Fruit fly (Drosophila melanogaster) whole organism, embryonic: ENCODE measurements around the gene CG14234.
A peak's percentile ranks its signal among the peaks of the same experiment; 100 is the strongest.

Experiments used
- Aef1 ChIP-seq: fragments of 200-800 bp; sonication (Bioruptor generic); IDR thresholded peaks from 3 replicates; pipeline ENCODE4 v1.3.6; 2022; ENCODE audit warnings: missing biosample characterization, missing genetic modification characterization
- Atf3 ChIP-seq: fragments of 200-800 bp; sonication (Bioruptor generic); optimal IDR thresholded peaks from 3 replicates; lab custom pipeline; 2016; ENCODE audit warnings: missing biosample characterization, missing genetic modification characterization
- CG10366 ChIP-seq: fragments of 200-800 bp; sonication (Bioruptor generic); IDR thresholded peaks from 2 replicates; pipeline ENCODE4 v1.3.6; 2022; ENCODE audit warnings: missing biosample characterization, missing genetic modification characterization
- CG10959 ChIP-seq: fragments of 200-800 bp; sonication (Bioruptor generic); IDR thresholded peaks from 2 replicates; pipeline ENCODE4 v1.3.6; 2022; ENCODE audit warnings: missing biosample characterization, missing genetic modification characterization
- CG12236 ChIP-seq: fragments of 200-800 bp; sonication (Bioruptor generic); optimal IDR thresholded peaks from 2 replicates; lab custom pipeline; 2016; ENCODE audit warnings: missing biosample characterization, missing genetic modification characterization
- CG15269 ChIP-seq: fragments of 200-800 bp; sonication (Bioruptor generic); optimal IDR thresholded peaks from 2 replicates; lab custom pipeline; 2018; ENCODE audit warnings: missing biosample characterization, mild to moderate bottlenecking, missing genetic modification characterization, moderate library complexity
- CG1602 ChIP-seq: fragments of 200-800 bp; sonication (Bioruptor generic); optimal IDR thresholded peaks from 3 replicates; lab custom pipeline; 2016; ENCODE audit warnings: missing biosample characterization, missing genetic modification characterization
- CG17568 ChIP-seq: fragments of 200-800 bp; sonication (Bioruptor generic); optimal IDR thresholded peaks from 2 replicates; lab custom pipeline; 2018; ENCODE audit warnings: missing biosample characterization, mild to moderate bottlenecking, missing genetic modification characterization, moderate library complexity
- CG17612 ChIP-seq: fragments of 200-800 bp; sonication (Bioruptor generic); IDR thresholded peaks from 2 replicates; pipeline ENCODE4 v1.3.6; 2022; ENCODE audit warnings: missing biosample characterization, missing genetic modification characterization
- CG1832 ChIP-seq: fragments of 200-800 bp; sonication (Bioruptor generic); optimal IDR thresholded peaks from 2 replicates; lab custom pipeline; 2017; ENCODE audit warnings: missing biosample characterization, mild to moderate bottlenecking, missing genetic modification characterization, inconsistent platforms
- CG33557 ChIP-seq: fragments of 200-800 bp; sonication (Bioruptor generic); optimal IDR thresholded peaks from 2 replicates; lab custom pipeline; 2019; ENCODE audit warnings: missing biosample characterization, mild to moderate bottlenecking, missing genetic modification characterization, moderate library complexity
- CG3838 ChIP-seq: fragments of 200-800 bp; sonication (Bioruptor generic); optimal IDR thresholded peaks from 3 replicates; lab custom pipeline; 2016; ENCODE audit warnings: missing biosample characterization, missing genetic modification characterization
- CG4282 ChIP-seq: fragments of 200-800 bp; sonication (Bioruptor generic); optimal IDR thresholded peaks from 2 replicates; lab custom pipeline; 2016; ENCODE audit warnings: missing biosample characterization, missing genetic modification characterization
- CG6254 ChIP-seq: fragments of 200-800 bp; sonication (Bioruptor generic); optimal IDR thresholded peaks from 3 replicates; lab custom pipeline; 2017; ENCODE audit warnings: mild to moderate bottlenecking, missing biosample characterization, missing genetic modification reagents, missing genetic modification characterization
- CG6765 ChIP-seq: fragments of 200-800 bp; sonication (Bioruptor generic); optimal IDR thresholded peaks from 3 replicates; lab custom pipeline; 2017; ENCODE audit warnings: missing biosample characterization, mild to moderate bottlenecking, missing genetic modification characterization
- CG7271 ChIP-seq: fragments of 200-800 bp; sonication (Bioruptor generic); optimal IDR thresholded peaks from 2 replicates; lab custom pipeline; 2018; ENCODE audit warnings: missing biosample characterization, mild to moderate bottlenecking, missing genetic modification characterization, moderate library complexity
- CG7987 ChIP-seq: fragments of 200-800 bp; sonication (Bioruptor generic); optimal IDR thresholded peaks from 2 replicates; lab custom pipeline; 2018; ENCODE audit warnings: missing biosample characterization, mild to moderate bottlenecking, missing genetic modification characterization, moderate library complexity
- CTCF ChIP-seq: fragments of 200-800 bp; sonication (Bioruptor generic); optimal IDR thresholded peaks from 2 replicates; lab custom pipeline; 2017; ENCODE audit warnings: missing biosample characterization, mild to moderate bottlenecking, missing genetic modification characterization, moderate library complexity
- Chrac-16 ChIP-seq: fragments of 200-800 bp; sonication (Bioruptor generic); optimal IDR thresholded peaks from 3 replicates; lab custom pipeline; 2016; ENCODE audit warnings: missing biosample characterization, missing genetic modification characterization
- Eip74EF ChIP-seq, 2 experiments: fragments of 200-800 bp in 1 of 2; fragments of >200 bp in 1 of 2; sonication (Bioruptor generic) in 1 of 2; optimal IDR thresholded peaks; 2 replicates each; lab custom pipeline; 2017 to 2019; ENCODE audit warnings: missing biosample characterization in 2 of 2, missing genetic modification characterization in 2 of 2, mild to moderate bottlenecking in 1 of 2, moderate library complexity in 1 of 2
- HLH4C ChIP-seq: fragments of 200-800 bp; sonication (Bioruptor generic); IDR thresholded peaks from 3 replicates; pipeline ENCODE4 v1.3.6; 2022; ENCODE audit warnings: missing biosample characterization, missing genetic modification characterization; ENCODE audit not compliant: partially characterized antibody
- Hand ChIP-seq: fragments of 200-800 bp; sonication (Bioruptor generic); optimal IDR thresholded peaks from 2 replicates; lab custom pipeline; 2017; ENCODE audit warnings: mild to moderate bottlenecking, missing biosample characterization, missing genetic modification reagents, missing genetic modification characterization
- HmgD ChIP-seq: fragments of 200-800 bp; sonication (Bioruptor generic); optimal IDR thresholded peaks from 3 replicates; lab custom pipeline; 2016; ENCODE audit warnings: missing biosample characterization, missing genetic modification characterization
- Hsf ChIP-seq: fragments of 200-800 bp; sonication (Bioruptor generic); optimal IDR thresholded peaks from 3 replicates; lab custom pipeline; 2016; ENCODE audit warnings: missing biosample characterization, missing genetic modification characterization
- Lhr ChIP-seq: fragments of 200-800 bp; sonication (Bioruptor generic); optimal IDR thresholded peaks from 3 replicates; lab custom pipeline; 2017; ENCODE audit warnings: mild to moderate bottlenecking, missing biosample characterization, missing genetic modification reagents, missing genetic modification characterization
- MBD-R2 ChIP-seq: fragments of 200-800 bp; sonication (Bioruptor generic); IDR thresholded peaks from 2 replicates; pipeline ENCODE4 v1.3.6; 2022; ENCODE audit warnings: missing biosample characterization, missing genetic modification characterization
- NC2β ChIP-seq: fragments of 200-800 bp; sonication (Bioruptor generic); optimal IDR thresholded peaks from 2 replicates; lab custom pipeline; 2016; ENCODE audit warnings: missing biosample characterization, missing genetic modification characterization
- NK7.1 ChIP-seq: fragments of 200-800 bp; sonication (Bioruptor generic); optimal IDR thresholded peaks from 3 replicates; lab custom pipeline; 2016; ENCODE audit warnings: missing biosample characterization, missing genetic modification characterization
- Ravus ChIP-seq: fragments of 200-800 bp; sonication (Bioruptor generic); IDR thresholded peaks from 2 replicates; pipeline ENCODE4 v1.3.6; 2022; ENCODE audit warnings: missing biosample characterization, missing genetic modification characterization
- Sox100B ChIP-seq: fragments of 200-800 bp; sonication (Bioruptor generic); optimal IDR thresholded peaks from 3 replicates; lab custom pipeline; 2018; ENCODE audit warnings: missing biosample characterization, mild to moderate bottlenecking, missing genetic modification characterization
- Ssrp ChIP-seq: fragments of 200-800 bp; sonication (Bioruptor generic); optimal IDR thresholded peaks from 2 replicates; lab custom pipeline; 2018; ENCODE audit warnings: missing biosample characterization, mild to moderate bottlenecking, missing genetic modification characterization, moderate library complexity
- TFAM ChIP-seq: fragments of 200-800 bp; sonication (Bioruptor generic); optimal IDR thresholded peaks from 2 replicates; lab custom pipeline; 2017; ENCODE audit warnings: missing biosample characterization, missing genetic modification characterization, inconsistent platforms
- Vsx1 ChIP-seq: fragments of 200-800 bp; sonication (Bioruptor generic); optimal IDR thresholded peaks from 2 replicates; lab custom pipeline; 2017; ENCODE audit warnings: missing biosample characterization, mild to moderate bottlenecking, missing genetic modification characterization, missing genetic modification reagents
- ara ChIP-seq: fragments of 200-800 bp; sonication (Bioruptor generic); IDR thresholded peaks from 2 replicates; pipeline ENCODE4 v1.3.6; 2022; ENCODE audit warnings: missing biosample characterization, missing genetic modification characterization
- br ChIP-seq: fragments of >200 bp; optimal IDR thresholded peaks from 2 replicates; lab custom pipeline; 2017
- cad ChIP-seq: fragments of >200 bp; optimal IDR thresholded peaks from 2 replicates; lab custom pipeline; 2017; ENCODE audit warnings: missing biosample characterization, missing genetic modification characterization
- da ChIP-seq: fragments of 200-800 bp; sonication (Bioruptor generic); optimal IDR thresholded peaks from 2 replicates; lab custom pipeline; 2016; ENCODE audit warnings: missing biosample characterization, missing genetic modification characterization
- dpn ChIP-seq, 2 experiments: fragments of 200-800 bp; sonication (Bioruptor generic); optimal IDR thresholded peaks; 3 replicates each; lab custom pipeline; 2016; ENCODE audit warnings: missing biosample characterization in 2 of 2, missing genetic modification characterization in 2 of 2
- gcm ChIP-seq: fragments of 200-800 bp; sonication (Bioruptor generic); optimal IDR thresholded peaks from 2 replicates; lab custom pipeline; 2019; ENCODE audit warnings: missing biosample characterization, mild to moderate bottlenecking, missing genetic modification characterization, moderate library complexity
- gfzf ChIP-seq: fragments of 200-800 bp; sonication (Bioruptor generic); optimal IDR thresholded peaks from 2 replicates; lab custom pipeline; 2016; ENCODE audit warnings: missing biosample characterization, mild to moderate bottlenecking, missing genetic modification characterization, moderate library complexity
- kay ChIP-seq: fragments of 200-800 bp; sonication (Bioruptor generic); optimal IDR thresholded peaks from 2 replicates; lab custom pipeline; 2016; ENCODE audit warnings: missing biosample characterization, missing genetic modification characterization
- mirr ChIP-seq: fragments of 200-800 bp; sonication (Bioruptor generic); optimal IDR thresholded peaks from 3 replicates; lab custom pipeline; 2018; ENCODE audit warnings: missing biosample characterization, mild to moderate bottlenecking, missing genetic modification characterization
- nau ChIP-seq: fragments of 200-800 bp; sonication (Bioruptor generic); optimal IDR thresholded peaks from 3 replicates; lab custom pipeline; 2017; ENCODE audit warnings: missing biosample characterization, mild to moderate bottlenecking, missing genetic modification characterization, missing genetic modification reagents
- oc ChIP-seq: fragments of 200-800 bp; sonication (Bioruptor generic); optimal IDR thresholded peaks from 2 replicates; lab custom pipeline; 2018; ENCODE audit warnings: missing biosample characterization, mild to moderate bottlenecking, missing genetic modification characterization, moderate library complexity
- peb ChIP-seq: fragments of 200-800 bp; sonication (Bioruptor generic); IDR thresholded peaks from 2 replicates; pipeline ENCODE4 v1.3.6; 2022; ENCODE audit warnings: missing biosample characterization, missing genetic modification characterization
- phol ChIP-seq: fragments of 200-800 bp; sonication (Bioruptor generic); optimal IDR thresholded peaks from 3 replicates; lab custom pipeline; 2018; ENCODE audit warnings: missing biosample characterization, mild to moderate bottlenecking, missing genetic modification characterization, moderate library complexity
- row ChIP-seq: fragments of 200-800 bp; sonication (Bioruptor generic); IDR thresholded peaks from 3 replicates; pipeline ENCODE4 v1.3.6; 2022; ENCODE audit warnings: missing biosample characterization, missing genetic modification characterization
- scrt ChIP-seq: fragments of 200-800 bp; sonication (Bioruptor generic); optimal IDR thresholded peaks from 2 replicates; lab custom pipeline; 2018; ENCODE audit warnings: missing biosample characterization, mild to moderate bottlenecking, missing genetic modification characterization, moderate library complexity
- sens ChIP-seq: fragments of 200-800 bp; sonication (Bioruptor generic); peaks from one replicate; lab custom pipeline; 2016; ENCODE audit warnings: missing biosample characterization, missing genetic modification characterization
- tx ChIP-seq: fragments of 200-800 bp; sonication (Bioruptor generic); optimal IDR thresholded peaks from 2 replicates; lab custom pipeline; 2016; ENCODE audit warnings: missing biosample characterization, missing genetic modification characterization
- unpg ChIP-seq: fragments of 200-800 bp; sonication (Bioruptor generic); optimal IDR thresholded peaks from 3 replicates; lab custom pipeline; 2018; ENCODE audit warnings: missing biosample characterization, mild to moderate bottlenecking, missing genetic modification characterization, moderate library complexity
- wdn ChIP-seq: fragments of 200-800 bp; sonication (Bioruptor generic); IDR thresholded peaks from 2 replicates; pipeline ENCODE4 v1.3.6; 2022; ENCODE audit warnings: missing biosample characterization, missing genetic modification characterization

Gene CG14234

DNA sequence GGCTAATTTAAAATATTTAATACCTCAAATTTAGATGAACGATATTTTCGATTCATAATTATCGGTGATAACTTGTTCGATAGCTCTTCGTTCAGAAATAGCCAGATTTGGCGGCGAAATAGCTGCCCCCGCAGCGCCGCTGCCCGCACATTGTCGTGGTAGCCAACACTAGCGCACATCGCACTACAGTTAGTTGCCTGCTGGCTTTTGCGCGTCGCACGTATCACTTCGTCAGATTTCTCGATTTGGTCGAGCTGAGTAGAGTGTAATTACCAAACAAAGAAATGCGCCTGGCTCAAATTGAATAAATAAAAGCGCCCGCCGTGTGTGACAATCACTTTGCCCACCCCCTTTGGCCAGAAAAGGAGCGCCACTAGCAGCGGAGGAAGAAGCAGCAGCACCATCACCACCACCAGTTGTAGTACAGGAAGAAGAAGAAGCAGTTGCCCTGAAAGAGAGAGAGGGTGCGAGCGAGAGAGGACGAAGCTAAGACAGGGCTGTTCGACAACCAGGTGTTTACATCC, 15.3 kb downstream of the CG14234 start, which contains the start of gene Abcd3 (continued):
- TF ChIP-seq nau (GFP tag; lab: Kevin White, UChicago) (peak; percentile 54), da (peak; percentile 62), Aef1 (no peak), Eip74EF (GFP tag; optimal IDR thresholded peaks at IDR 0.05; lab: Kevin White, UChicago) (peak in 1 of 2 experiments; percentile 59), scrt (GFP tag; lab: Kevin White, UChicago) (peak; percentile 66), wdn (GFP tag; lab: Robert Waterston, UW) (no peak), row (GFP tag; lab: Robert Waterston, UW) (peak; percentile 73; the same call in 2 of the 3 replicates), Hand (GFP tag; lab: Kevin White, UChicago) (peak; percentile 34), phol (tag; lab: Kevin White, UChicago) (no peak), oc (tag; lab: Kevin White, UChicago) (no peak), CG7271 (tag; lab: Kevin White, UChicago) (no peak), Hsf (GFP tag; lab: Kevin White, UChicago) (no peak), Sox100B (no peak), MBD-R2 (GFP tag; lab: Robert Waterston, UW) (peak; percentile 50), HmgD (peak; percentile 70), CG10959 (GFP tag; lab: Robert Waterston, UW) (no peak), CG4282 (GFP tag; lab: Kevin White, UChicago) (no peak), CG1832 (GFP tag; lab: Kevin White, UChicago) (peak; percentile 87), CG15269 (peak; percentile 15), CG12236 (GFP tag; lab: Kevin White, UChicago) (no peak), Atf3 (GFP tag; lab: Kevin White, UChicago) (no peak), CG17612 (GFP tag; lab: Robert Waterston, UW) (no peak), Vsx1 (GFP tag; lab: Kevin White, UChicago) (no peak), sens (GFP tag; lab: Kevin White, UChicago) (peak; percentile 88), CG6254 (GFP tag; lab: Kevin White, UChicago) (peak; percentile 31), CG10366 (GFP tag; lab: Robert Waterston, UW) (peak; percentile 34; the same call in 1 of the 2 replicates), gfzf (GFP tag; lab: Kevin White, UChicago) (peak; percentile 8), CG3838 (no peak), kay (no peak), br (no peak), unpg (GFP tag; lab: Kevin White, UChicago) (no peak), NK7.1 (GFP tag; lab: Kevin White, UChicago) (no peak), ara (GFP tag; lab: Robert Waterston, UW) (peak; percentile 36; the same call in 1 of the 2 replicates), cad (GFP tag; lab: Kevin White, UChicago) (no peak), Chrac-16 (GFP tag; lab: Kevin White, UChicago) (no peak), HLH4C (GFP tag; lab: Robert Waterston, UW) (peak; percentile 75), Ssrp (tag; lab: Kevin White, UChicago) (no peak), gcm (peak; percentile 56), peb (GFP tag; lab: Robert Waterston, UW) (no peak), CTCF (GFP tag; lab: Kevin White, UChicago) (peak; percentile 41), CG6765 (GFP tag; lab: Kevin White, UChicago) (peak; percentile 25), mirr (peak; percentile 60), TFAM (no peak), CG17568 (GFP tag; lab: Kevin White, UChicago) (no peak), dpn (GFP tag; optimal IDR thresholded peaks at IDR 0.05; lab: Kevin White, UChicago) (peak in 1 of 2 experiments; percentile 44), CG33557 (GFP tag; lab: Kevin White, UChicago) (peak; percentile 58), tx (GFP tag; lab: Kevin White, UChicago) (no peak), NC2β (GFP tag; lab: Kevin White, UChicago) (peak; percentile 39), Ravus (GFP tag; lab: Robert Waterston, UW) (no peak), CG1602 (GFP tag; lab: Kevin White, UChicago) (no peak), Lhr (GFP tag; lab: Kevin White, UChicago) (peak; percentile 2), CG7987 (peak; percentile 56)
